In the genomic region with DNA sequence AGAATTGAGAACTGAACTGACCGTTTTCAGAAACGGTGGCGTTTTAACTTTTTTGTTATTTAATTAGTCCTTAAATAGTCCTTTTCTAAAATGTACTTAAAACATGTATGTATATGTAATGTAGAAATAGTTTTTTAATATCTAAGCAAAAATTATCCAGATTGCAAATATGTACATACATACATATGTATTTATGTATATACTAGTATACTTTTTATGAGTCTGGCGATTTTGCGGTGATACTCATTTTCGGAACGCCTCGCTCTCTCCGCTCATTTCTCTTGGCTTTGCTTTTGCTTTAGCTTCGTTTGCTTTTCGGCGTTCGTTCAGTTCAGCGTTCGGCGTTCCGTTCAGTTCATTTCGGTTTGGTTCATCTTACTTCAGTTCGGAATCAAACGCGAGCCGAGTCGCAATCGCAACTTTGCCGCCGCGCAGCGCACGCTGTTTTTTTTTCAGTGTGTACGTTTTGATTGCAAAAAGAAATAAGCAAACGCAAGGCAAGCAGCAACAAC, we compare ENCODE assay signal across 1 fruit fly cellular context.
TF ChIP-seq lines count a peak whose summit lies in the region.

A gene (plus strand): TSS at position 381 of the 512 bp plus-strand sequence.

TF ChIP-seq in whole organism, embryonic, 481 proteins besides CTCF, POLR2A, EP300 and RAD21 (continued from another document and continues in another):
- TF ChIP-seq HLH3B (GFP tag; IDR thresholded peaks at IDR 0.05; lab: Robert Waterston, UW), result peak; percentile 72
- TF ChIP-seq Fer2 (tag; optimal IDR thresholded peaks at IDR 0.05; lab: Kevin White, UChicago), result peak; percentile 56
- no peak for TF ChIP-seq sc (optimal IDR thresholded peaks at IDR 0.05; lab: Kevin White, UChicago)
- peak; percentile 60 for TF ChIP-seq sc (GFP tag; optimal IDR thresholded peaks at IDR 0.05; lab: Kevin White, UChicago)
- TF ChIP-seq CG11723 (GFP tag; optimal IDR thresholded peaks at IDR 0.05; lab: Kevin White, UChicago), result peak; percentile 72
- peak; percentile 76 for TF ChIP-seq ind (GFP tag; optimal IDR thresholded peaks at IDR 0.05; lab: Kevin White, UChicago)
- TF ChIP-seq CG14965 (GFP tag; optimal IDR thresholded peaks at IDR 0.05; lab: Kevin White, UChicago; ENCODE audit: borderline replicate concordance), result no peak
- TF ChIP-seq CG15514 (GFP tag; optimal IDR thresholded peaks at IDR 0.05; lab: Kevin White, UChicago), result peak; percentile 98
- no peak for TF ChIP-seq her (GFP tag; optimal IDR thresholded peaks at IDR 0.05; lab: Kevin White, UChicago)
- peak; percentile 74 for TF ChIP-seq Med (GFP tag; lab: Kevin White, UChicago)
- peak; percentile 75 for TF ChIP-seq CG9727 (GFP tag; optimal IDR thresholded peaks at IDR 0.05; lab: Kevin White, UChicago)
- TF ChIP-seq CG7556 (GFP tag; optimal IDR thresholded peaks at IDR 0.05; lab: Kevin White, UChicago), result peak; percentile 84
- TF ChIP-seq E2f1 (GFP tag; IDR thresholded peaks at IDR 0.05; lab: Robert Waterston, UW), result peak; percentile 76
- TF ChIP-seq Hr78 (GFP tag; optimal IDR thresholded peaks at IDR 0.05; lab: Kevin White, UChicago), result no peak
- TF ChIP-seq Hmr (GFP tag; optimal IDR thresholded peaks at IDR 0.05; lab: Kevin White, UChicago), result peak; percentile 83
- peak; percentile 85 for TF ChIP-seq sug (tag; optimal IDR thresholded peaks at IDR 0.05; lab: Kevin White, UChicago)
- TF ChIP-seq amos (GFP tag; IDR thresholded peaks at IDR 0.05; lab: Robert Waterston, UW; ENCODE audit: partially characterized antibody), result peak; percentile 22; the same call in 1 of the 2 replicates
- TF ChIP-seq zf30C (GFP tag; optimal IDR thresholded peaks at IDR 0.05; lab: Kevin White, UChicago), result peak; percentile 83
- peak; percentile 39 for TF ChIP-seq CG32772 (GFP tag; IDR thresholded peaks at IDR 0.05; lab: Robert Waterston, UW)
- TF ChIP-seq Hsf (GFP tag; optimal IDR thresholded peaks at IDR 0.05; lab: Kevin White, UChicago), result peak; percentile 72
- peak; percentile 73 for TF ChIP-seq NfI (GFP tag; optimal IDR thresholded peaks at IDR 0.05; lab: Kevin White, UChicago)
- TF ChIP-seq CrebB (tag; optimal IDR thresholded peaks at IDR 0.05; lab: Kevin White, UChicago), result no peak
- TF ChIP-seq Abd-B (GFP tag; optimal IDR thresholded peaks at IDR 0.05; lab: Kevin White, UChicago), result peak; percentile 84
- no peak for TF ChIP-seq fd64A (GFP tag; optimal IDR thresholded peaks at IDR 0.05; lab: Kevin White, UChicago)
- TF ChIP-seq ase (GFP tag; IDR thresholded peaks at IDR 0.05; lab: Robert Waterston, UW), result 0 out of 3 replicates have a peak, but pooled peaks have one; percentile 40
- peak; percentile 36 for TF ChIP-seq CG6254 (GFP tag; optimal IDR thresholded peaks at IDR 0.05; lab: Kevin White, UChicago)
- TF ChIP-seq HHEX (GFP tag; optimal IDR thresholded peaks at IDR 0.05; lab: Kevin White, UChicago), result peak; percentile 82
- TF ChIP-seq CG34376 (GFP tag; optimal IDR thresholded peaks at IDR 0.05; lab: Kevin White, UChicago), result peak; percentile 70
- TF ChIP-seq CG30431 (GFP tag; optimal IDR thresholded peaks at IDR 0.05; lab: Kevin White, UChicago), result peak; percentile 58
- TF ChIP-seq CG9437 (GFP tag; optimal IDR thresholded peaks at IDR 0.05; lab: Kevin White, UChicago), result peak; percentile 76
- TF ChIP-seq CG13123 (GFP tag; optimal IDR thresholded peaks at IDR 0.05; lab: Kevin White, UChicago), result peak; percentile 40
- peak; percentile 88 for TF ChIP-seq nmo (GFP tag; optimal IDR thresholded peaks at IDR 0.05; lab: Kevin White, UChicago)
- TF ChIP-seq Dll (GFP tag; IDR thresholded peaks at IDR 0.05; lab: Robert Waterston, UW; ENCODE audit: partially characterized antibody), result no peak
- TF ChIP-seq vnd (GFP tag; IDR thresholded peaks at IDR 0.05; lab: Robert Waterston, UW; ENCODE audit: partially characterized antibody), result no peak
- peak; percentile 62; the same call in 2 of the 3 replicates for TF ChIP-seq so (GFP tag; IDR thresholded peaks at IDR 0.05; lab: Robert Waterston, UW)
- peak; percentile 70 for TF ChIP-seq CG16815 (GFP tag; optimal IDR thresholded peaks at IDR 0.05; lab: Kevin White, UChicago)
- TF ChIP-seq CG12219 (GFP tag; optimal IDR thresholded peaks at IDR 0.05; lab: Kevin White, UChicago), result peak; percentile 26
- peak; percentile 60; the same call in 2 of the 3 replicates for TF ChIP-seq CG11093 (GFP tag; IDR thresholded peaks at IDR 0.05; lab: Robert Waterston, UW)
- TF ChIP-seq CG1832 (GFP tag; optimal IDR thresholded peaks at IDR 0.05; lab: Kevin White, UChicago), result no peak
- peak; percentile 21 for TF ChIP-seq Atf-2 (GFP tag; optimal IDR thresholded peaks at IDR 0.05; lab: Kevin White, UChicago)
- peak; percentile 56 for TF ChIP-seq chm (GFP tag; IDR thresholded peaks at IDR 0.05; lab: Robert Waterston, UW)
- TF ChIP-seq CG2120 (GFP tag; optimal IDR thresholded peaks at IDR 0.05; lab: Kevin White, UChicago), result peak; percentile 75
- TF ChIP-seq CG17359 (tag; optimal IDR thresholded peaks at IDR 0.05; lab: Kevin White, UChicago), result peak; percentile 80
- TF ChIP-seq C15 (GFP tag; IDR thresholded peaks at IDR 0.05; lab: Robert Waterston, UW), result 0 out of 3 replicates have a peak, but pooled peaks have one; percentile 38
- no peak for TF ChIP-seq Dp (GFP tag; optimal IDR thresholded peaks at IDR 0.05; lab: Kevin White, UChicago)
- TF ChIP-seq CG1024 (GFP tag; IDR thresholded peaks at IDR 0.05; lab: Robert Waterston, UW), result no peak
- no peak for TF ChIP-seq usp (GFP tag; optimal IDR thresholded peaks at IDR 0.05; lab: Kevin White, UChicago)
- peak; percentile 85 for TF ChIP-seq Oli (tag; optimal IDR thresholded peaks at IDR 0.05; lab: Kevin White, UChicago)
- TF ChIP-seq ssp (GFP tag; IDR thresholded peaks at IDR 0.05; lab: Robert Waterston, UW), result peak; percentile 68
- TF ChIP-seq HLH4C (GFP tag; IDR thresholded peaks at IDR 0.05; lab: Robert Waterston, UW; ENCODE audit: partially characterized antibody), result no peak
- peak; percentile 89 for TF ChIP-seq Ets65A (GFP tag; lab: Kevin White, UChicago)
- TF ChIP-seq sob (GFP tag; IDR thresholded peaks at IDR 0.05; lab: Robert Waterston, UW), result peak; percentile 83
- no peak for TF ChIP-seq lov (optimal IDR thresholded peaks at IDR 0.05; lab: Kevin White, UChicago)
- no peak for TF ChIP-seq lov (GFP tag; IDR thresholded peaks at IDR 0.05; lab: Robert Waterston, UW)
- TF ChIP-seq Dad (GFP tag; optimal IDR thresholded peaks at IDR 0.05; lab: Kevin White, UChicago), result no peak
- peak; percentile 48 for TF ChIP-seq Max (GFP tag; optimal IDR thresholded peaks at IDR 0.05; lab: Kevin White, UChicago)
- peak; percentile 10 for TF ChIP-seq Bdp1 (GFP tag; optimal IDR thresholded peaks at IDR 0.05; lab: Kevin White, UChicago)
- TF ChIP-seq Sry-β (GFP tag; optimal IDR thresholded peaks at IDR 0.05; lab: Kevin White, UChicago), result no peak
- TF ChIP-seq ewg (GFP tag; optimal IDR thresholded peaks at IDR 0.05; lab: Kevin White, UChicago), result peak; percentile 85
- TF ChIP-seq ap (GFP tag; IDR thresholded peaks at IDR 0.05; lab: Robert Waterston, UW), result 0 out of 2 replicates have a peak, but pooled peaks have one; percentile 14
- TF ChIP-seq CG33557 (GFP tag; optimal IDR thresholded peaks at IDR 0.05; lab: Kevin White, UChicago), result peak; percentile 43
- TF ChIP-seq Doc3 (GFP tag; IDR thresholded peaks at IDR 0.05; lab: Robert Waterston, UW; ENCODE audit: partially characterized antibody), result no peak
- TF ChIP-seq CG14441 (GFP tag; IDR thresholded peaks at IDR 0.05; lab: Robert Waterston, UW), result peak; percentile 62; the same call in 1 of the 2 replicates
- no peak for TF ChIP-seq h (optimal IDR thresholded peaks at IDR 0.05; lab: Kevin White, UChicago)
- peak; percentile 23 for TF ChIP-seq CG12071 (GFP tag; optimal IDR thresholded peaks at IDR 0.05; lab: Kevin White, UChicago)
- TF ChIP-seq tx (GFP tag; optimal IDR thresholded peaks at IDR 0.05; lab: Kevin White, UChicago), result no peak
- peak; percentile 67 for TF ChIP-seq wor (GFP tag; IDR thresholded peaks at IDR 0.05; lab: Robert Waterston, UW)
- no peak for TF ChIP-seq ac (GFP tag; optimal IDR thresholded peaks at IDR 0.05; lab: Kevin White, UChicago)
- TF ChIP-seq NK7.1 (GFP tag; optimal IDR thresholded peaks at IDR 0.05; lab: Kevin White, UChicago), result no peak
- TF ChIP-seq CG10147 (GFP tag; optimal IDR thresholded peaks at IDR 0.05; lab: Kevin White, UChicago), result peak; percentile 78
- TF ChIP-seq CG12236 (GFP tag; optimal IDR thresholded peaks at IDR 0.05; lab: Kevin White, UChicago), result no peak
- peak; percentile 54 for TF ChIP-seq Bgb (GFP tag; IDR thresholded peaks at IDR 0.05; lab: Robert Waterston, UW; ENCODE audit: partially characterized antibody)
- TF ChIP-seq dpn (GFP tag; optimal IDR thresholded peaks at IDR 0.05; lab: Kevin White, UChicago), result peak; percentile 32 to 75
- TF ChIP-seq sens (GFP tag; lab: Kevin White, UChicago), result peak; percentile 65
- TF ChIP-seq YL-1 (GFP tag; optimal IDR thresholded peaks at IDR 0.05; lab: Kevin White, UChicago), result no peak
- peak; percentile 82 for TF ChIP-seq CG12391 (tag; optimal IDR thresholded peaks at IDR 0.05; lab: Kevin White, UChicago)
- TF ChIP-seq CG18599 (GFP tag; optimal IDR thresholded peaks at IDR 0.05; lab: Kevin White, UChicago), result peak; percentile 87
- peak; percentile 44; the same call in 1 of the 2 replicates for TF ChIP-seq CG31224 (GFP tag; IDR thresholded peaks at IDR 0.05; lab: Robert Waterston, UW)
- TF ChIP-seq Eip74EF (GFP tag; optimal IDR thresholded peaks at IDR 0.05; lab: Kevin White, UChicago), result peak in 1 of 2 experiments; percentile 69
- TF ChIP-seq dmrt99B (tag; optimal IDR thresholded peaks at IDR 0.05; lab: Kevin White, UChicago), result peak; percentile 91
- TF ChIP-seq CG13424 (tag; optimal IDR thresholded peaks at IDR 0.05; lab: Kevin White, UChicago), result peak; percentile 87
- peak; percentile 52 for TF ChIP-seq CG14014 (GFP tag; IDR thresholded peaks at IDR 0.05; lab: Robert Waterston, UW)
- TF ChIP-seq NFAT (GFP tag; IDR thresholded peaks at IDR 0.05; lab: Robert Waterston, UW), result 0 out of 2 replicates have a peak, but pooled peaks have one; percentile 42
- peak; percentile 27; the same call in 1 of the 2 replicates for TF ChIP-seq CG13287 (GFP tag; IDR thresholded peaks at IDR 0.05; lab: Robert Waterston, UW; ENCODE audit: partially characterized antibody)
- peak; percentile 75 for TF ChIP-seq CG1602 (GFP tag; optimal IDR thresholded peaks at IDR 0.05; lab: Kevin White, UChicago)
- peak; percentile 3 for TF ChIP-seq schlank (tag; optimal IDR thresholded peaks at IDR 0.05; lab: Kevin White, UChicago)
- TF ChIP-seq org-1 (GFP tag; optimal IDR thresholded peaks at IDR 0.05; lab: Kevin White, UChicago), result peak; percentile 50
- TF ChIP-seq CG17612 (GFP tag; IDR thresholded peaks at IDR 0.05; lab: Robert Waterston, UW), result no peak
- TF ChIP-seq CG2116 (GFP tag; optimal IDR thresholded peaks at IDR 0.05; lab: Kevin White, UChicago), result peak; percentile 48
- peak; percentile 66 for TF ChIP-seq CG12942 (GFP tag; optimal IDR thresholded peaks at IDR 0.05; lab: Kevin White, UChicago)
- peak; percentile 67 for TF ChIP-seq tio (GFP tag; optimal IDR thresholded peaks at IDR 0.05; lab: Kevin White, UChicago)
- peak; percentile 11 for TF ChIP-seq CG9609 (GFP tag; optimal IDR thresholded peaks at IDR 0.05; lab: Kevin White, UChicago)
- TF ChIP-seq CG15601 (tag; optimal IDR thresholded peaks at IDR 0.05; lab: Kevin White, UChicago), result peak; percentile 78
- TF ChIP-seq kni (GFP tag; optimal IDR thresholded peaks at IDR 0.05; lab: Kevin White, UChicago), result peak; percentile 30
- TF ChIP-seq row (GFP tag; IDR thresholded peaks at IDR 0.05; lab: Robert Waterston, UW), result peak; percentile 95
- peak; percentile 90 for TF ChIP-seq CG30403 (GFP tag; optimal IDR thresholded peaks at IDR 0.05; lab: Kevin White, UChicago)
- TF ChIP-seq Usf (GFP tag; optimal IDR thresholded peaks at IDR 0.05; lab: Kevin White, UChicago), result peak; percentile 53
- peak; percentile 40; the same call in 1 of the 2 replicates for TF ChIP-seq Adf1 (GFP tag; IDR thresholded peaks at IDR 0.05; lab: Robert Waterston, UW)
- TF ChIP-seq CG2712 (tag; optimal IDR thresholded peaks at IDR 0.05; lab: Kevin White, UChicago), result peak; percentile 85
- peak; percentile 31 for TF ChIP-seq CG6683 (GFP tag; optimal IDR thresholded peaks at IDR 0.05; lab: Kevin White, UChicago)
- TF ChIP-seq H15 (GFP tag; IDR thresholded peaks at IDR 0.05; lab: Robert Waterston, UW), result 0 out of 3 replicates have a peak, but pooled peaks have one; percentile 40
- TF ChIP-seq D (optimal IDR thresholded peaks at IDR 0.05; lab: Kevin White, UChicago), result no peak
- TF ChIP-seq D (GFP tag; optimal IDR thresholded peaks at IDR 0.05; lab: Kevin White, UChicago), result peak; percentile 76
- TF ChIP-seq croc (GFP tag; conservative IDR thresholded peaks at IDR 0.05; lab: Robert Waterston, UW), result peak; percentile 69; the same call in 2 of the 3 replicates
- TF ChIP-seq CG15696 (tag; optimal IDR thresholded peaks at IDR 0.05; lab: Kevin White, UChicago), result peak; percentile 35
- 0 out of 2 replicates have a peak, but pooled peaks have one; percentile 2 for TF ChIP-seq dati (GFP tag; IDR thresholded peaks at IDR 0.05; lab: Robert Waterston, UW)
- peak; percentile 38; the same call in 1 of the 3 replicates for TF ChIP-seq CG34422 (GFP tag; IDR thresholded peaks at IDR 0.05; lab: Robert Waterston, UW)
- peak; percentile 90 for TF ChIP-seq CG7839 (tag; optimal IDR thresholded peaks at IDR 0.05; lab: Kevin White, UChicago)
- TF ChIP-seq CG9876 (GFP tag; optimal IDR thresholded peaks at IDR 0.05; lab: Kevin White, UChicago), result no peak
- TF ChIP-seq ara (GFP tag; IDR thresholded peaks at IDR 0.05; lab: Robert Waterston, UW), result peak; percentile 41; the same call in 1 of the 2 replicates
- peak; percentile 50 for TF ChIP-seq dmrt11E (tag; optimal IDR thresholded peaks at IDR 0.05; lab: Kevin White, UChicago)
- no peak for TF ChIP-seq Lpt (GFP tag; optimal IDR thresholded peaks at IDR 0.05; lab: Kevin White, UChicago)
- TF ChIP-seq ato (GFP tag; IDR thresholded peaks at IDR 0.05; lab: Robert Waterston, UW; ENCODE audit: partially characterized antibody), result no peak
- TF ChIP-seq toy (GFP tag; IDR thresholded peaks at IDR 0.05; lab: Robert Waterston, UW), result 0 out of 2 replicates have a peak, but pooled peaks have one; percentile 33
- no peak for TF ChIP-seq Camta (GFP tag; optimal IDR thresholded peaks at IDR 0.05; lab: Kevin White, UChicago)
- TF ChIP-seq MTF-1 (GFP tag; optimal IDR thresholded peaks at IDR 0.05; lab: Kevin White, UChicago; ENCODE audit: borderline replicate concordance), result peak; percentile 7
- no peak for TF ChIP-seq CG8944 (GFP tag; optimal IDR thresholded peaks at IDR 0.05; lab: Kevin White, UChicago)
- TF ChIP-seq crol (GFP tag; IDR thresholded peaks at IDR 0.05; lab: Robert Waterston, UW), result no peak
- TF ChIP-seq CG9817 (tag; optimal IDR thresholded peaks at IDR 0.05; lab: Kevin White, UChicago), result peak; percentile 70
- TF ChIP-seq ATbp (GFP tag; optimal IDR thresholded peaks at IDR 0.05; lab: Kevin White, UChicago), result peak; percentile 85
- peak; percentile 60 for TF ChIP-seq CG12299 (tag; optimal IDR thresholded peaks at IDR 0.05; lab: Kevin White, UChicago)
